Fruit fly (Drosophila melanogaster) whole organism, embryonic: Measurements from ENCODE around the gene Pp1-87B.

Experiments used
- Aef1 ChIP-seq: fragments of 200-800 bp; sonication (Bioruptor generic); IDR thresholded peaks from 3 replicates; pipeline ENCODE4 v1.3.6; 2022; ENCODE audit warnings: missing biosample characterization, missing genetic modification characterization
- Atf6 ChIP-seq: fragments of 200-800 bp; sonication (Bioruptor generic); IDR thresholded peaks from 2 replicates; pipeline ENCODE4 v1.3.6; 2022; ENCODE audit warnings: missing biosample characterization, missing genetic modification characterization
- C15 ChIP-seq: fragments of 200-800 bp; sonication (Bioruptor generic); IDR thresholded peaks from 3 replicates; pipeline ENCODE4 v1.3.6; 2022; ENCODE audit warnings: missing biosample characterization, missing genetic modification characterization
- CG10321 ChIP-seq: fragments of 200-800 bp; sonication (Bioruptor generic); IDR thresholded peaks from 2 replicates; pipeline ENCODE4 v1.3.6; 2022; ENCODE audit warnings: missing biosample characterization, missing genetic modification characterization
- CG12071 ChIP-seq: fragments of 200-800 bp; sonication (Bioruptor generic); optimal IDR thresholded peaks from 3 replicates; lab custom pipeline; 2018; ENCODE audit warnings: missing biosample characterization, mild to moderate bottlenecking, missing genetic modification characterization
- CG13287 ChIP-seq: fragments of 200-800 bp; sonication (Bioruptor generic); IDR thresholded peaks from 2 replicates; pipeline ENCODE4 v1.3.6; 2022; ENCODE audit warnings: missing biosample characterization, missing genetic modification characterization; ENCODE audit not compliant: partially characterized antibody
- CG13624 ChIP-seq: fragments of 200-800 bp; sonication (Bioruptor generic); optimal IDR thresholded peaks from 2 replicates; lab custom pipeline; 2016; ENCODE audit warnings: missing biosample characterization, missing genetic modification characterization
- CG13775 ChIP-seq: fragments of 200-800 bp; sonication (Bioruptor generic); optimal IDR thresholded peaks from 3 replicates; lab custom pipeline; 2017; ENCODE audit warnings: missing biosample characterization, mild to moderate bottlenecking, missing genetic modification characterization
- CG15269 ChIP-seq: fragments of 200-800 bp; sonication (Bioruptor generic); optimal IDR thresholded peaks from 2 replicates; lab custom pipeline; 2018; ENCODE audit warnings: missing biosample characterization, mild to moderate bottlenecking, missing genetic modification characterization, moderate library complexity
- CG17912 ChIP-seq: fragments of 200-800 bp; sonication (Bioruptor generic); optimal IDR thresholded peaks from 2 replicates; lab custom pipeline; 2018; ENCODE audit warnings: missing biosample characterization, mild to moderate bottlenecking, missing genetic modification characterization
- CG18476 ChIP-seq: fragments of 200-800 bp; sonication (Bioruptor generic); optimal IDR thresholded peaks from 2 replicates; lab custom pipeline; 2016; ENCODE audit warnings: missing biosample characterization, mild to moderate bottlenecking, missing genetic modification characterization
- CG18599 ChIP-seq: fragments of 200-800 bp; sonication (Bioruptor generic); optimal IDR thresholded peaks from 3 replicates; lab custom pipeline; 2017; ENCODE audit warnings: missing biosample characterization, missing genetic modification characterization, mild to moderate bottlenecking, moderate library complexity, missing genetic modification reagents
- CG2120 ChIP-seq: fragments of 200-800 bp; sonication (Bioruptor generic); optimal IDR thresholded peaks from 3 replicates; lab custom pipeline; 2016; ENCODE audit warnings: missing biosample characterization, missing genetic modification characterization
- CG33213 ChIP-seq: fragments of 200-800 bp; sonication (Bioruptor generic); optimal IDR thresholded peaks from 3 replicates; lab custom pipeline; 2016; ENCODE audit warnings: missing biosample characterization, missing genetic modification characterization
- CG34376 ChIP-seq: fragments of 200-800 bp; sonication (Bioruptor generic); optimal IDR thresholded peaks from 2 replicates; lab custom pipeline; 2018; ENCODE audit warnings: missing biosample characterization, mild to moderate bottlenecking, missing genetic modification characterization
- CG3838 ChIP-seq: fragments of 200-800 bp; sonication (Bioruptor generic); optimal IDR thresholded peaks from 3 replicates; lab custom pipeline; 2016; ENCODE audit warnings: missing biosample characterization, missing genetic modification characterization
- CG4282 ChIP-seq: fragments of 200-800 bp; sonication (Bioruptor generic); optimal IDR thresholded peaks from 2 replicates; lab custom pipeline; 2016; ENCODE audit warnings: missing biosample characterization, missing genetic modification characterization
- CG6689 ChIP-seq: fragments of 200-800 bp; sonication (Bioruptor generic); IDR thresholded peaks from 2 replicates; pipeline ENCODE4 v1.3.6; 2022; ENCODE audit warnings: missing biosample characterization, missing genetic modification characterization
- CG6813 ChIP-seq: fragments of 200-800 bp; sonication (Bioruptor generic); optimal IDR thresholded peaks from 2 replicates; lab custom pipeline; 2017; ENCODE audit warnings: missing biosample characterization, missing genetic modification characterization, mild to moderate bottlenecking, moderate library complexity, missing genetic modification reagents
- CG7745 ChIP-seq: fragments of 200-800 bp; sonication (Bioruptor generic); optimal IDR thresholded peaks from 2 replicates; lab custom pipeline; 2018; ENCODE audit warnings: missing biosample characterization, mild to moderate bottlenecking, missing genetic modification characterization, moderate library complexity
- D19A ChIP-seq: fragments of 200-800 bp; optimal IDR thresholded peaks from 3 replicates; lab custom pipeline; 2019; ENCODE audit warnings: missing biosample characterization, mild to moderate bottlenecking, missing genetic modification characterization, moderate library complexity
- Eip74EF ChIP-seq, 2 experiments: fragments of 200-800 bp in 1 of 2; fragments of >200 bp in 1 of 2; sonication (Bioruptor generic) in 1 of 2; optimal IDR thresholded peaks; 2 replicates each; lab custom pipeline; 2017 to 2019; ENCODE audit warnings: missing biosample characterization in 2 of 2, missing genetic modification characterization in 2 of 2, mild to moderate bottlenecking in 1 of 2, moderate library complexity in 1 of 2
- Ets65A ChIP-seq: fragments of 200-800 bp; sonication (Bioruptor generic); peaks from one replicate; lab custom pipeline; 2016; ENCODE audit warnings: missing biosample characterization, missing genetic modification characterization
- HLHmδ ChIP-seq: fragments of 200-800 bp; sonication (Bioruptor generic); optimal IDR thresholded peaks from 2 replicates; lab custom pipeline; 2018; ENCODE audit warnings: missing biosample characterization, mild to moderate bottlenecking, missing genetic modification characterization, moderate library complexity
- Six4 ChIP-seq: fragments of 200-800 bp; sonication (Bioruptor generic); optimal IDR thresholded peaks from 2 replicates; lab custom pipeline; 2016; ENCODE audit warnings: missing biosample characterization, missing genetic modification characterization
- Stat92E ChIP-seq, 3 experiments: fragments of >200 bp in 2 of 3; fragments of 200-800 bp in 1 of 3; sonication (Bioruptor generic) in 1 of 3; optimal IDR thresholded peaks; 2 replicates each; lab custom pipeline; 2017 to 2019; ENCODE audit warnings: missing biosample characterization in 3 of 3, missing genetic modification characterization in 3 of 3, mild to moderate bottlenecking in 1 of 3, moderate library complexity in 1 of 3
- Tbp ChIP-seq: fragments of >200 bp; optimal IDR thresholded peaks from 2 replicates; lab custom pipeline; 2018; ENCODE audit warnings: missing biosample characterization, missing genetic modification characterization
- YL-1 ChIP-seq: fragments of 200-800 bp; sonication (Bioruptor generic); optimal IDR thresholded peaks from 3 replicates; lab custom pipeline; 2017; ENCODE audit warnings: missing biosample characterization, mild to moderate bottlenecking, missing genetic modification characterization
- ash1 ChIP-seq: fragments of 200-800 bp; sonication (Bioruptor generic); optimal IDR thresholded peaks from 2 replicates; lab custom pipeline; 2018; ENCODE audit warnings: missing biosample characterization, mild to moderate bottlenecking, missing genetic modification characterization
- danr ChIP-seq: fragments of 200-800 bp; sonication (Bioruptor generic); IDR thresholded peaks from 2 replicates; pipeline ENCODE4 v1.3.6; 2022; ENCODE audit warnings: missing biosample characterization, missing genetic modification characterization
- exex ChIP-seq: fragments of 200-800 bp; sonication (Bioruptor generic); optimal IDR thresholded peaks from 4 replicates; lab custom pipeline; 2018; ENCODE audit warnings: missing biosample characterization, mild to moderate bottlenecking, missing genetic modification characterization, moderate library complexity
- mirr ChIP-seq: fragments of 200-800 bp; sonication (Bioruptor generic); optimal IDR thresholded peaks from 3 replicates; lab custom pipeline; 2018; ENCODE audit warnings: missing biosample characterization, mild to moderate bottlenecking, missing genetic modification characterization
- sug ChIP-seq: fragments of 200-800 bp; optimal IDR thresholded peaks from 2 replicates; lab custom pipeline; 2019; ENCODE audit warnings: missing biosample characterization, mild to moderate bottlenecking, missing genetic modification characterization, moderate library complexity
- tup ChIP-seq: fragments of 200-800 bp; sonication (Bioruptor generic); optimal IDR thresholded peaks from 2 replicates; lab custom pipeline; 2016; ENCODE audit warnings: missing biosample characterization, mild to moderate bottlenecking, missing genetic modification characterization, moderate library complexity
- z ChIP-seq: fragments of 200-800 bp; sonication (Bioruptor generic); IDR thresholded peaks from 3 replicates; pipeline ENCODE4 v1.3.6; 2022; ENCODE audit warnings: missing biosample characterization, missing genetic modification characterization

Pp1-87B gene

dm6 chr3R:12398620-12399247, 27.0 kb downstream of the Pp1-87B start, which contains the start of gene Cyp9f3 (continued):
- TF ChIP-seq CG3838 = peak; percentile 10
- TF ChIP-seq CG12071 (GFP tag; lab: Kevin White, UChicago) = peak; percentile 19
- TF ChIP-seq CG34376 (GFP tag; lab: Kevin White, UChicago) = peak; percentile 96
- no peak for TF ChIP-seq HLHmδ (GFP tag; lab: Kevin White, UChicago)
- TF ChIP-seq CG10321 (GFP tag; lab: Robert Waterston, UW) = no peak
- no peak for TF ChIP-seq CG15269 (tag; lab: Kevin White, UChicago)
- no peak for TF ChIP-seq CG18599
- TF ChIP-seq sug (tag; lab: Kevin White, UChicago) = peak; percentile 2
- peak; percentile 50 for TF ChIP-seq Ets65A (GFP tag; lab: Kevin White, UChicago)
- TF ChIP-seq C15 = no peak
- TF ChIP-seq danr (GFP tag; lab: Robert Waterston, UW) = no peak
- peak; percentile 88 for TF ChIP-seq z (GFP tag; lab: Robert Waterston, UW)
- TF ChIP-seq CG13287 = peak; percentile 25; the same call in 1 of the 2 replicates
- no peak for TF ChIP-seq CG2120

dm6 chr3R:12398054-12398453, 27.7 kb downstream of the Pp1-87B start:
- no peak for TF ChIP-seq CG4282 (GFP tag; lab: Kevin White, UChicago)
- peak; percentile 13 for TF ChIP-seq CG18476 (GFP tag; lab: Kevin White, UChicago)
- no peak for TF ChIP-seq CG13624 (GFP tag; lab: Kevin White, UChicago)
- no peak for TF ChIP-seq CG13775 (GFP tag; lab: Kevin White, UChicago)
- peak; percentile 86 for TF ChIP-seq exex
- TF ChIP-seq Tbp (GFP tag; lab: Kevin White, UChicago) = no peak
- TF ChIP-seq CG34376 (GFP tag; lab: Kevin White, UChicago) = peak; percentile 18
- TF ChIP-seq Eip74EF (GFP tag; optimal IDR thresholded peaks at IDR 0.05; lab: Kevin White, UChicago) = no peak
- no peak for TF ChIP-seq Stat92E (GFP tag; optimal IDR thresholded peaks at IDR 0.05; lab: Kevin White, UChicago)
- no peak for TF ChIP-seq CG33213
- TF ChIP-seq Six4 (GFP tag; lab: Kevin White, UChicago) = no peak
- TF ChIP-seq CG17912 (GFP tag; lab: Kevin White, UChicago) = no peak
- peak; percentile 89 for TF ChIP-seq CG7745
- no peak for TF ChIP-seq tup (GFP tag; lab: Kevin White, UChicago)
- TF ChIP-seq YL-1 (GFP tag; lab: Kevin White, UChicago) = no peak
- TF ChIP-seq ash1 = no peak
- TF ChIP-seq CG6813 (GFP tag; lab: Kevin White, UChicago) = peak; percentile 0
- TF ChIP-seq mirr (GFP tag; lab: Kevin White, UChicago) = peak; percentile 67
- peak; percentile 17 for TF ChIP-seq D19A
- TF ChIP-seq Atf6 (GFP tag; lab: Robert Waterston, UW) = no peak
- TF ChIP-seq CG6689 (GFP tag; lab: Robert Waterston, UW) = no peak
- TF ChIP-seq, all 482 proteins: peak for 7

dm6 chr3R:12395880-12396279, 29.8 kb downstream of the Pp1-87B start, which contains the start of the genes CG10096 and CG10097:
CG10096 (minus strand) TSS chr3R:12395980.
CG10097 (minus strand) TSS chr3R:12395980.
- peak; percentile 29 for TF ChIP-seq Ets65A (GFP tag; lab: Kevin White, UChicago)
- no peak for TF ChIP-seq Aef1 (GFP tag; lab: Robert Waterston, UW)
